Fruit fly (Drosophila melanogaster): Measurements from ENCODE around the gene CG4452.

DNA sequence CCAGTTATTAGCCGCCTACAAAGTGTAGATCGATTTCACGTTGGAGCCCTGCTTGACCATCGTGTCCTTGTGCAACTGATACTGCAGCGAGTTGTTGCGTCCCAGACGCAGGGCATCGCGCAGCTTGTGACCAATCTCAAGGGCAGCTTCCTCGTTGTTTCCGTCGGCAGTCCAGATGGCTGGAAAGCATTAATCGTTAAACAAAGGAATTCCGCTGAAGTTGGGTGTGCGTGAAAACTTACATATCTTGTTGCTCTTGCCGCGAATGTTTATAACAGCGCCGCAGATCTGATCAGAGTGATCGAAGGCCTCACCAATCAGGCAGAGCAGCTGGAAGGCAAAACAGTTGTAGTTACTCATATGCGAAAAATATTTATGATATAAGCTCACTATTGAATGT lies 32.7 kb downstream of the CG4452 start:
- no peak for TF ChIP-seq HLH106 (tag; optimal IDR thresholded peaks at IDR 0.05)
- no peak for TF ChIP-seq pan (optimal IDR thresholded peaks at IDR 0.05)
- no peak for TF ChIP-seq usp (GFP tag; optimal IDR thresholded peaks at IDR 0.05)
